Worm (Caenorhabditis elegans) whole organism, L1 larva: ENCODE results near the gene C27D6.15.

Source experiments
- C16A3.4 ChIP-seq: fragments of 150-350 bp; optimal IDR thresholded peaks from 2 replicates; lab custom pipeline; 2014; ENCODE audit warnings: missing biosample characterization, missing genetic modification characterization
- C34B4.2 ChIP-seq: sonication (generic microtip); optimal IDR thresholded peaks from 2 replicates; lab custom pipeline; 2017; ENCODE audit warnings: mild to moderate bottlenecking, missing genetic modification characterization, missing compliant biosample characterization
- F16B12.6 ChIP-seq: fragments of 150-350 bp; optimal IDR thresholded peaks from 2 replicates; lab custom pipeline; 2014; ENCODE audit warnings: missing biosample characterization, missing genetic modification characterization
- Y116A8C.19 ChIP-seq: sonication (generic microtip); optimal IDR thresholded peaks from 2 replicates; lab custom pipeline; 2016; ENCODE audit warnings: missing compliant biosample characterization, missing genetic modification characterization, borderline replicate concordance
- aha-1 ChIP-seq: fragments of 150-350 bp; optimal IDR thresholded peaks from 2 replicates; lab custom pipeline; 2014; ENCODE audit warnings: missing biosample characterization, missing genetic modification characterization
- aly-2 ChIP-seq: fragments of 150-350 bp; optimal IDR thresholded peaks from 2 replicates; lab custom pipeline; 2014; ENCODE audit warnings: missing biosample characterization, missing genetic modification characterization
- blmp-1 ChIP-seq: fragments of 150-350 bp; optimal IDR thresholded peaks from 2 replicates; lab custom pipeline; 2014; ENCODE audit warnings: missing biosample characterization, missing genetic modification characterization
- ceh-8 ChIP-seq: fragments of 200-800 bp; sonication (Bioruptor generic); optimal IDR thresholded peaks from 2 replicates; lab custom pipeline; 2018; ENCODE audit warnings: mild to moderate bottlenecking, missing genetic modification characterization, moderate library complexity, missing compliant biosample characterization
- ceh-90 ChIP-seq: sonication (generic microtip); optimal IDR thresholded peaks from 2 replicates; lab custom pipeline; 2016; ENCODE audit warnings: missing genetic modification characterization, missing compliant biosample characterization
- efl-1 ChIP-seq, 4 experiments: fragments of 150-350 bp; optimal IDR thresholded peaks in 3 of 4; peaks in 1 of 4; 1 replicate in 1 of 4; 2 replicates in 3 of 4; lab custom pipeline; 2014; ENCODE audit warnings: missing biosample characterization in 2 of 4, missing genetic modification characterization in 2 of 4, missing genetic modification reagents in 2 of 4
- elt-2 ChIP-seq: sonication (generic microtip); optimal IDR thresholded peaks from 2 replicates; lab custom pipeline; 2016; ENCODE audit warnings: missing genetic modification characterization, mild to moderate bottlenecking, inconsistent platforms, missing compliant biosample characterization, missing genetic modification reagents
- elt-3 ChIP-seq, 6 experiments: fragments of 150-350 bp in 1 of 6; sonication (generic microtip); optimal IDR thresholded peaks; 2 replicates each; lab custom pipeline; 2017 to 2018; ENCODE audit warnings: missing biosample characterization in 6 of 6, missing genetic modification characterization in 6 of 6, inconsistent platforms in 1 of 6
- fkh-4 ChIP-seq: sonication (generic microtip); optimal IDR thresholded peaks from 2 replicates; lab custom pipeline; 2016; ENCODE audit warnings: missing compliant biosample characterization, missing genetic modification characterization, borderline replicate concordance
- fkh-8 ChIP-seq: sonication (generic microtip); optimal IDR thresholded peaks from 2 replicates; lab custom pipeline; 2016; ENCODE audit warnings: mild to moderate bottlenecking, missing genetic modification characterization, missing compliant biosample characterization
- grh-1 ChIP-seq: fragments of 200-800 bp; sonication (Bioruptor generic); IDR thresholded peaks from 2 replicates; pipeline ENCODE4 v1.3.6; 2022; ENCODE audit warnings: missing genetic modification reagents, missing genetic modification characterization, missing compliant biosample characterization
- isw-1 ChIP-seq: fragments of 200-800 bp; sonication (Bioruptor generic); IDR thresholded peaks from 2 replicates; pipeline ENCODE4 v1.3.6; 2022; ENCODE audit warnings: missing genetic modification characterization, missing compliant biosample characterization
- jun-1 ChIP-seq: fragments of 150-350 bp; optimal IDR thresholded peaks from 2 replicates; lab custom pipeline; 2014; ENCODE audit warnings: missing biosample characterization, missing genetic modification reagents, missing genetic modification characterization
- lin-13 ChIP-seq: fragments of 150-350 bp; optimal IDR thresholded peaks from 2 replicates; lab custom pipeline; 2014; ENCODE audit warnings: missing biosample characterization, missing genetic modification reagents, missing genetic modification characterization
- lin-14 ChIP-seq: fragments of 200-800 bp; sonication (Bioruptor generic); optimal IDR thresholded peaks from 2 replicates; lab custom pipeline; 2018; ENCODE audit warnings: mild to moderate bottlenecking, missing genetic modification characterization, moderate library complexity, missing compliant biosample characterization
- lin-39 ChIP-seq: fragments of 150-350 bp; optimal IDR thresholded peaks from 2 replicates; lab custom pipeline; 2014; ENCODE audit warnings: missing biosample characterization, missing genetic modification reagents, missing genetic modification characterization
- mdl-1 ChIP-seq, 2 experiments: fragments of 150-350 bp; optimal IDR thresholded peaks; 2 replicates each; lab custom pipeline; 2014 to 2017; ENCODE audit warnings: missing biosample characterization in 2 of 2, missing genetic modification characterization in 2 of 2, inconsistent platforms in 1 of 2
- mep-1 ChIP-seq: fragments of 150-350 bp; optimal IDR thresholded peaks from 2 replicates; lab custom pipeline; 2014; ENCODE audit warnings: missing biosample characterization, missing genetic modification characterization
- nhr-11 ChIP-seq: fragments of 150-350 bp; optimal IDR thresholded peaks from 2 replicates; lab custom pipeline; 2014; ENCODE audit warnings: missing biosample characterization, missing genetic modification characterization
- nhr-28 ChIP-seq: fragments of 150-350 bp; optimal IDR thresholded peaks from 2 replicates; lab custom pipeline; 2014; ENCODE audit warnings: missing biosample characterization, missing genetic modification characterization
- nhr-47 ChIP-seq: sonication (generic microtip); optimal IDR thresholded peaks from 2 replicates; lab custom pipeline; 2016; ENCODE audit warnings: mild to moderate bottlenecking, missing genetic modification characterization, moderate library complexity, missing compliant biosample characterization
- nhr-71 ChIP-seq: sonication (generic microtip); optimal IDR thresholded peaks from 2 replicates; lab custom pipeline; 2016; ENCODE audit warnings: mild to moderate bottlenecking, missing genetic modification characterization, moderate library complexity, missing compliant biosample characterization
- nhr-76 ChIP-seq: sonication (generic microtip); optimal IDR thresholded peaks from 2 replicates; lab custom pipeline; 2017; ENCODE audit warnings: missing biosample characterization, missing genetic modification characterization
- nhr-90 ChIP-seq: sonication (generic microtip); optimal IDR thresholded peaks from 2 replicates; lab custom pipeline; 2016; ENCODE audit warnings: mild to moderate bottlenecking, missing genetic modification characterization, missing compliant biosample characterization; ENCODE audit not compliant: poor library complexity
- pag-3 ChIP-seq: sonication (generic microtip); optimal IDR thresholded peaks from 2 replicates; lab custom pipeline; 2017; ENCODE audit warnings: missing genetic modification characterization, mild to moderate bottlenecking, missing compliant biosample characterization, antibody characterized with exemption, borderline replicate concordance; ENCODE audit not compliant: insufficient read depth
- pax-3 ChIP-seq: fragments of 200-800 bp; sonication (Bioruptor generic); optimal IDR thresholded peaks from 2 replicates; lab custom pipeline; 2018; ENCODE audit warnings: mild to moderate bottlenecking, missing genetic modification characterization, moderate library complexity, missing compliant biosample characterization
- pqm-1 ChIP-seq: sonication (generic microtip); optimal IDR thresholded peaks from 3 replicates; lab custom pipeline; 2017; ENCODE audit warnings: missing biosample characterization, missing genetic modification characterization
- skn-1 ChIP-seq: fragments of 150-350 bp; optimal IDR thresholded peaks from 2 replicates; lab custom pipeline; 2014; ENCODE audit warnings: missing biosample characterization, missing genetic modification characterization
- sox-4 ChIP-seq: sonication (generic microtip); optimal IDR thresholded peaks from 2 replicates; lab custom pipeline; 2016; ENCODE audit warnings: missing genetic modification characterization, missing compliant biosample characterization
- sptf-1 ChIP-seq: fragments of 150-350 bp; optimal IDR thresholded peaks from 2 replicates; lab custom pipeline; 2014; ENCODE audit warnings: missing biosample characterization, missing genetic modification characterization
- swsn-7 ChIP-seq: sonication (generic microtip); optimal IDR thresholded peaks from 2 replicates; lab custom pipeline; 2016; ENCODE audit warnings: missing genetic modification characterization, missing compliant biosample characterization
- tlp-1 ChIP-seq: fragments of 150-350 bp; optimal IDR thresholded peaks from 2 replicates; lab custom pipeline; 2014; ENCODE audit warnings: missing biosample characterization, missing genetic modification characterization
- unc-130 ChIP-seq: fragments of 150-350 bp; optimal IDR thresholded peaks from 2 replicates; lab custom pipeline; 2017; ENCODE audit warnings: missing biosample characterization, missing genetic modification characterization, inconsistent platforms
- unc-62 ChIP-seq: fragments of 150-350 bp; optimal IDR thresholded peaks from 2 replicates; lab custom pipeline; 2014; ENCODE audit warnings: missing biosample characterization, missing genetic modification reagents, missing genetic modification characterization
- unc-86 ChIP-seq: sonication (generic microtip); optimal IDR thresholded peaks from 2 replicates; lab custom pipeline; 2016; ENCODE audit warnings: missing genetic modification characterization, missing compliant biosample characterization
- xbp-1 ChIP-seq: sonication (generic microtip); optimal IDR thresholded peaks from 2 replicates; lab custom pipeline; 2016; ENCODE audit warnings: missing genetic modification characterization, missing compliant biosample characterization
- zag-1 ChIP-seq: fragments of 150-350 bp; optimal IDR thresholded peaks from 2 replicates; lab custom pipeline; 2014; ENCODE audit warnings: missing biosample characterization, missing genetic modification characterization
- zip-4 ChIP-seq: fragments of 200-800 bp; sonication (Bioruptor generic); optimal IDR thresholded peaks from 2 replicates; lab custom pipeline; 2018; ENCODE audit warnings: mild to moderate bottlenecking, missing genetic modification characterization, moderate library complexity, missing compliant biosample characterization
- ztf-11 ChIP-seq, 2 experiments: sonication (generic microtip); optimal IDR thresholded peaks; 2 replicates each; lab custom pipeline; 2016 to 2017; ENCODE audit warnings: missing genetic modification characterization in 2 of 2, missing biosample characterization in 1 of 2, missing compliant biosample characterization in 1 of 2

The C27D6.15 gene

DNA sequence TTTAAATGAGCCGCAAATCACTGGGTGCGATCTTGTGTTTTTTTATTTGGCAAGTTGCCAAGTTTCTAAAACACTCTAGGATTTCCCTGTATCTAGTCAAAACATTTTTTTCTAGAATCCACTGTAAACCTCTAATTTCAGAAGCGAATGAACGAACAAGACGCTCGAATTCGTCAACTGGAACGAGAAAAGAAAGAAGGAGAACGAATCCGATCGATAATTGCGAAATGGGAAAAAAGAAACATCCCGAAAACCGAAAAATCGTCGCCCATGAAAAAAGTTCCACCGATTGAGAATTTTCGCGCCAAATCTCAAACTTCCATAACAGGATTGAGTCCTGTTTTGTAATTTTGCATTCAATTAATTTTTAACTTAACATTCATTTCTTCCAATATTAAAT, 5.2 kb downstream of the C27D6.15 start:
- no peak for TF ChIP-seq nhr-28 (tag; lab: Kevin White, UChicago)
- TF ChIP-seq nhr-71 (tag; lab: Kevin White, UChicago) = no peak
- no peak for TF ChIP-seq nhr-76
- no peak for TF ChIP-seq skn-1 (tag; lab: Kevin White, UChicago)
- no peak for TF ChIP-seq F16B12.6 (tag; lab: Kevin White, UChicago)
- TF ChIP-seq fkh-8 (tag; lab: Kevin White, UChicago) = no peak
- no peak for TF ChIP-seq unc-130 (tag; lab: Kevin White, UChicago)
- no peak for TF ChIP-seq unc-86 (tag; lab: Kevin White, UChicago)
- no peak for TF ChIP-seq aha-1 (tag; lab: Kevin White, UChicago)

DNA sequence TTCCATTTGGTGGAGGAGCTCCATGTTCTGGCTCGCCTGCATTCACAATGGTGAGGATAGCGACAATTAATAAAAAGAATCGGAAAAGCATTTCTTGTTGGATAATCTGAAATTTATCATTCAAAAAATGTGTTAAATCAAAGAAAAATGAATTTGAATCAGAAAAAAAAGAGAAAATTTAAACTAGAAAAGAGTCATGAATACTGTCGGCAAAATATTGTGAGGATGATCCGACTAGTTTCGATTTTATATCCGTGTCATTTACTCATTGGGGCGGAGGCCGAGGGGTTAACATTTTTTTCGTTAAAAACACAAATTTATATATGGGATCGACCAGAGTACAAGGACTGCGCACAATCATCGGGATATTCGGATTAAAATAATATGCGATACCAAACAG, 6.2 kb downstream of the C27D6.15 start, which contains the start of gene C27D6.12:
TSS of gene C27D6.12 (minus strand) at position 101 of the 400 bp plus-strand sequence.
- no peak for TF ChIP-seq ztf-11 (tag; optimal IDR thresholded peaks at IDR 0.05; lab: Kevin White, UChicago)
- TF ChIP-seq lin-39 (tag; lab: Kevin White, UChicago) = no peak
- no peak for TF ChIP-seq C34B4.2 (tag; lab: Kevin White, UChicago)

DNA sequence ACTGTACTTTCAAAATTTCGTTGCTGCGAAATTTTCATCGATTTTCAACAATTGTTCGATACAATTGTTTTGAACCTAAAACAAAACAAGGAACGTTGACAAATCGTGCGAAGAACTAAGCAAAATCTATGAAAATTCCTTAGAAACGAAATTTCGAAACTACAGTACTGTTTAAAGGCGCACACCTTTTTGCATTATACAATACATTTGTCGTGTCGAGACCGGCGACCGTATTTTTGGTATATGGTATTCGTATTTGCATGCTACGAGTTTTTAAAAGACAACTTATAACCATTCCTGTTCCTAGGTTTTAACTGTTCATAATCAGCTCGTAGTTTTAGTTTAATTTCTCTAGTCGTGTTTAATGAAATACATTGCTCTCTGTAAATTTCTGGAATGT, 6.9 kb downstream of the C27D6.15 start:
- TF ChIP-seq zip-4 (GFP tag; lab: Kevin White, UChicago) (peak; percentile 7), mdl-1 (tag; optimal IDR thresholded peaks at IDR 0.05; lab: Kevin White, UChicago) (no peak), elt-2 (tag; lab: Kevin White, UChicago) (peak; percentile 1)

DNA sequence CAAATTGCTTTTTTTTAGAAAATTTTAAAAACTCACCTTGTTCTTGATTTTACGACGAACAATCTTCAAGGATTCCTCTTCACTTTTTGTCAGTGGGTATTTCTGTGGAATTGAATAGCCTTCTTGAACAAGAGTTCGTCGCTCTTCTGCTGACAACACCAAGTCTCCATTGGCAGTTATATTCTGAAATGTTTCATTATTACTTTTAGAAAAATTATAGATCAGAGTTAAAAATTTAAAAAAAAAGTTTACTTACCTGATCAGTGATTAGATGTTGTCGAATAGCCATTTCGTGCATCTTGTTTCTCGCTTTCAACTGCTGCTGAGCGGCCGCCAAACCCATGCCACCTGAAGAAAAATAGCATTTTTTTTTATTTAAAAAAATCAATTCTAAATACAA, 8.6 kb downstream of the C27D6.15 start:
- TF ChIP-seq jun-1 (no peak), efl-1 (optimal IDR thresholded peaks at IDR 0.05; lab: Kevin White, UChicago) (no peak), efl-1 (GFP tag; optimal IDR thresholded peaks at IDR 0.05 in 1 of 2; lab: Kevin White, UChicago) (peak in 1 of 2 experiments; percentile 62)

DNA sequence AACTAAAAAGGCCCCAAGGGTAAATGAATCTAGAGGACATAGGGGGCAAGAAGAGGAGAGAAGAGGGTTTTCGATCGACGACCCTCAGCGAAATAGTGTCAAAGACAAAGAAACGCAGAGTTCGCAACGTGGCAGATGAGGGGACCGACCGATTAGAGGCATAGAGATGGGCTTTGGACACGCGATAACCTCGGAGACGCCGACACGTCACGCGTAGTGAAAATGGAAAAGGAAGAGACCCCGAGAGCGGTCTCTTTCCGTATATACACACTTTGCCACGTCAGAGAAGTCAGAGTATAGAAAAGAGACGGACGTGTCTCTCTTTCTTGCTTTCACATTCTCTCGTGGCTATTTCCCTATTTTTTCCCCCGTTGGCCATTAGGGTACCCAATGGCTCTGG, 9.8 kb downstream of the C27D6.15 start:
- TF ChIP-seq zip-4 (GFP tag; lab: Kevin White, UChicago) = no peak
- no peak for TF ChIP-seq aha-1 (tag; lab: Kevin White, UChicago)
- no peak for TF ChIP-seq pag-3 (tag; lab: Kevin White, UChicago)
- TF ChIP-seq pqm-1 (tag; lab: Kevin White, UChicago) = no peak
- no peak for TF ChIP-seq Y116A8C.19
- peak; percentile 6 for TF ChIP-seq aly-2
- TF ChIP-seq swsn-7 = peak; percentile 76
- TF ChIP-seq elt-3 (tag; optimal IDR thresholded peaks at IDR 0.05; lab: Kevin White, UChicago) = peak in 1 of 6 experiments; percentile 11
- TF ChIP-seq lin-13 (GFP tag; lab: Kevin White, UChicago) = peak; percentile 69
- no peak; the same call in 1 of the 2 replicates for TF ChIP-seq grh-1 (GFP tag; lab: Robert Waterston, UW)
- TF ChIP-seq sptf-1 (tag; lab: Kevin White, UChicago) = no peak
- TF ChIP-seq jun-1 = peak; percentile 45
- TF ChIP-seq sox-4 = no peak
- peak; percentile 57 for TF ChIP-seq unc-86 (tag; lab: Kevin White, UChicago)
- peak; percentile 10 for TF ChIP-seq unc-130 (tag; lab: Kevin White, UChicago)
- peak; percentile 90 for TF ChIP-seq xbp-1 (tag; lab: Kevin White, UChicago)
- TF ChIP-seq tlp-1 (tag; lab: Kevin White, UChicago) = no peak
- no peak for TF ChIP-seq C34B4.2 (tag; lab: Kevin White, UChicago)
- peak; percentile 73 for TF ChIP-seq mep-1 (tag; lab: Kevin White, UChicago)
- no peak for TF ChIP-seq ceh-90 (tag; lab: Kevin White, UChicago)
- peak; percentile 11 for TF ChIP-seq pax-3
- TF ChIP-seq elt-2 (tag; lab: Kevin White, UChicago) = no peak
- peak; percentile 70 for TF ChIP-seq isw-1
- peak; percentile 68 for TF ChIP-seq nhr-90 (tag; lab: Kevin White, UChicago)
- peak; percentile 81 for TF ChIP-seq nhr-47
- TF ChIP-seq nhr-11 = no peak
- TF ChIP-seq blmp-1 = peak; percentile 72
- peak; percentile 43 for TF ChIP-seq C16A3.4 (tag; lab: Kevin White, UChicago)
- peak in 1 of 2 experiments; percentile 86 for TF ChIP-seq mdl-1 (tag; optimal IDR thresholded peaks at IDR 0.05; lab: Kevin White, UChicago)
- TF ChIP-seq ceh-8 (GFP tag; lab: Kevin White, UChicago) = no peak
- TF ChIP-seq unc-62 (GFP tag; lab: Kevin White, UChicago) = no peak
- TF ChIP-seq fkh-4 (tag; lab: Kevin White, UChicago) = no peak
- no peak for TF ChIP-seq nhr-28 (tag; lab: Kevin White, UChicago)
- no peak for TF ChIP-seq zag-1 (tag; lab: Kevin White, UChicago)
- TF ChIP-seq lin-14 (GFP tag; lab: Kevin White, UChicago) = peak; percentile 97
